Worm (Caenorhabditis elegans) whole organism, L3 larva: ENCODE data around the gene sri-48.
"Not testable (repeated sequence)": the region's sequence is repeated elsewhere in the genome, so short reads cannot be mapped to it uniquely, and the experiment has no call there.

Experiments used
- R02D3.7 ChIP-seq: fragments of 150-350 bp; optimal IDR thresholded peaks from 2 replicates; lab custom pipeline; 2014; ENCODE audit warnings: missing biosample characterization, missing genetic modification characterization
- ZK546.5 ChIP-seq: sonication (generic microtip); optimal IDR thresholded peaks from 2 replicates; lab custom pipeline; 2017; ENCODE audit warnings: missing biosample characterization, missing genetic modification characterization
- aly-2 ChIP-seq: fragments of 150-350 bp; optimal IDR thresholded peaks from 2 replicates; lab custom pipeline; 2014; ENCODE audit warnings: missing biosample characterization, missing genetic modification characterization
- ama-1 ChIP-seq: fragments of 150-350 bp; optimal IDR thresholded peaks from 2 replicates; lab custom pipeline; 2018
- ceh-16 ChIP-seq: sonication (generic microtip); optimal IDR thresholded peaks from 2 replicates; lab custom pipeline; 2017; ENCODE audit warnings: missing biosample characterization, missing genetic modification characterization
- ceh-28 ChIP-seq: fragments of 150-350 bp; optimal IDR thresholded peaks from 2 replicates; lab custom pipeline; 2014; ENCODE audit warnings: missing biosample characterization, missing genetic modification reagents, missing genetic modification characterization
- ceh-82 ChIP-seq: fragments of 150-350 bp; optimal IDR thresholded peaks from 2 replicates; lab custom pipeline; 2014; ENCODE audit warnings: missing biosample characterization, missing genetic modification characterization
- egl-5 ChIP-seq: fragments of 150-350 bp; optimal IDR thresholded peaks from 2 replicates; lab custom pipeline; 2017; ENCODE audit warnings: missing biosample characterization, missing genetic modification reagents, missing genetic modification characterization, inconsistent platforms
- elt-1 ChIP-seq: fragments of 150-350 bp; optimal IDR thresholded peaks from 2 replicates; lab custom pipeline; 2014; ENCODE audit warnings: missing biosample characterization, missing genetic modification characterization
- elt-2 ChIP-seq: sonication (generic microtip); optimal IDR thresholded peaks from 2 replicates; lab custom pipeline; 2016; ENCODE audit warnings: missing genetic modification reagents, mild to moderate bottlenecking, missing genetic modification characterization, missing compliant biosample characterization
- eor-1 ChIP-seq, 2 experiments: fragments of 150-350 bp; optimal IDR thresholded peaks; 2 replicates each; lab custom pipeline; 2014 to 2018; ENCODE audit warnings: missing biosample characterization in 2 of 2, missing genetic modification characterization in 2 of 2
- fkh-10 ChIP-seq: sonication (generic microtip); optimal IDR thresholded peaks from 2 replicates; lab custom pipeline; 2017; ENCODE audit warnings: missing biosample characterization, missing genetic modification reagents, missing genetic modification characterization
- hmg-11 ChIP-seq: sonication (generic microtip); optimal IDR thresholded peaks from 2 replicates; lab custom pipeline; 2016; ENCODE audit warnings: missing genetic modification characterization, missing compliant biosample characterization
- jun-1 ChIP-seq: fragments of 150-350 bp; optimal IDR thresholded peaks from 2 replicates; lab custom pipeline; 2014; ENCODE audit warnings: missing biosample characterization, missing genetic modification reagents, missing genetic modification characterization
- lin-15B ChIP-seq: fragments of 150-350 bp; optimal IDR thresholded peaks from 2 replicates; lab custom pipeline; 2014; ENCODE audit warnings: missing biosample characterization, missing genetic modification characterization
- mdl-1 ChIP-seq: fragments of 150-350 bp; optimal IDR thresholded peaks from 2 replicates; lab custom pipeline; 2014; ENCODE audit warnings: missing biosample characterization, missing genetic modification characterization
- mml-1 ChIP-seq: fragments of 150-350 bp; sonication (generic microtip); optimal IDR thresholded peaks from 3 replicates; lab custom pipeline; 2014; ENCODE audit warnings: missing biosample characterization, missing genetic modification characterization
- nfya-1 ChIP-seq: sonication (generic microtip); optimal IDR thresholded peaks from 2 replicates; lab custom pipeline; 2017; ENCODE audit warnings: missing genetic modification characterization, mild to moderate bottlenecking, missing compliant biosample characterization, antibody characterized with exemption, moderate library complexity; ENCODE audit not compliant: insufficient read depth
- nhr-12 ChIP-seq: fragments of 150-350 bp; optimal IDR thresholded peaks from 2 replicates; lab custom pipeline; 2014; ENCODE audit warnings: missing biosample characterization, missing genetic modification characterization
- nhr-23 ChIP-seq: fragments of 150-350 bp; optimal IDR thresholded peaks from 2 replicates; lab custom pipeline; 2014; ENCODE audit warnings: missing biosample characterization, missing genetic modification reagents, missing genetic modification characterization
- nhr-25 ChIP-seq: sonication (generic microtip); optimal IDR thresholded peaks from 2 replicates; lab custom pipeline; 2017; ENCODE audit warnings: missing biosample characterization, missing genetic modification characterization
- nhr-28 ChIP-seq: fragments of 150-350 bp; optimal IDR thresholded peaks from 2 replicates; lab custom pipeline; 2014; ENCODE audit warnings: missing biosample characterization, missing genetic modification characterization
- nhr-43 ChIP-seq: sonication (generic microtip); optimal IDR thresholded peaks from 2 replicates; lab custom pipeline; 2016; ENCODE audit warnings: mild to moderate bottlenecking, missing genetic modification characterization, missing compliant biosample characterization; ENCODE audit not compliant: poor library complexity, severe bottlenecking
- nhr-76 ChIP-seq: fragments of 150-350 bp; sonication (generic microtip); optimal IDR thresholded peaks from 5 replicates; lab custom pipeline; 2014; ENCODE audit warnings: missing biosample characterization, missing genetic modification characterization
- pqm-1 ChIP-seq: fragments of 150-350 bp; optimal IDR thresholded peaks from 2 replicates; lab custom pipeline; 2017; ENCODE audit warnings: missing biosample characterization, missing genetic modification characterization, inconsistent platforms
- sea-2 ChIP-seq: fragments of 150-350 bp; sonication (generic microtip); optimal IDR thresholded peaks from 4 replicates; lab custom pipeline; 2014; ENCODE audit warnings: missing biosample characterization, missing genetic modification reagents, missing genetic modification characterization
- skn-1 ChIP-seq: fragments of 150-350 bp; optimal IDR thresholded peaks from 2 replicates; lab custom pipeline; 2014; ENCODE audit warnings: missing biosample characterization, missing genetic modification characterization
- snpc-4 ChIP-seq: fragments of 150-350 bp; optimal IDR thresholded peaks from 2 replicates; lab custom pipeline; 2014; ENCODE audit warnings: missing biosample characterization, missing genetic modification characterization
- tbx-2 ChIP-seq: sonication (generic microtip); optimal IDR thresholded peaks from 2 replicates; lab custom pipeline; 2016; ENCODE audit warnings: mild to moderate bottlenecking, missing genetic modification characterization, missing compliant biosample characterization
- unc-39 ChIP-seq: sonication (generic microtip); optimal IDR thresholded peaks from 4 replicates; lab custom pipeline; 2017; ENCODE audit warnings: missing biosample characterization, missing genetic modification characterization
- unc-62 ChIP-seq: fragments of 150-350 bp; sonication (generic microtip); optimal IDR thresholded peaks from 4 replicates; lab custom pipeline; 2014; ENCODE audit warnings: missing biosample characterization, missing genetic modification reagents, missing genetic modification characterization
- ztf-11 ChIP-seq: fragments of 150-350 bp; optimal IDR thresholded peaks from 2 replicates; lab custom pipeline; 2014; ENCODE audit warnings: missing biosample characterization, missing genetic modification characterization

Gene sri-48

ce11 chrII:3201242-3201641, at the start of gene sri-48:
Gene sri-48 (minus strand): TSS chrII:3201342.
- TF ChIP-seq mdl-1 (tag; lab: Kevin White, UChicago); eor-1 (tag; optimal IDR thresholded peaks at IDR 0.05; lab: Kevin White, UChicago); ceh-28 (tag; lab: Kevin White, UChicago): not testable (repeated sequence)

- TF ChIP-seq nfya-1: no peak
- no peak for TF ChIP-seq snpc-4 (tag; lab: Kevin White, UChicago)
- TF ChIP-seq ceh-16: no peak
- TF ChIP-seq mml-1 (tag; lab: Kevin White, UChicago): no peak
- no peak for TF ChIP-seq unc-39 (tag; lab: Kevin White, UChicago)
- no peak for TF ChIP-seq hmg-11 (tag; lab: Kevin White, UChicago)
- TF ChIP-seq R02D3.7: no peak
- TF ChIP-seq sea-2 (GFP tag; lab: Kevin White, UChicago): no peak
- no peak for TF ChIP-seq ceh-28 (tag; lab: Kevin White, UChicago)
- TF ChIP-seq tbx-2 (tag; lab: Kevin White, UChicago): no peak
- no peak for TF ChIP-seq egl-5 (tag; lab: Kevin White, UChicago)
- no peak for TF ChIP-seq skn-1
- TF ChIP-seq pqm-1 (tag; lab: Kevin White, UChicago): no peak
- TF ChIP-seq lin-15B (tag; lab: Kevin White, UChicago): no peak
- TF ChIP-seq jun-1 (tag; lab: Kevin White, UChicago): no peak
- TF ChIP-seq ceh-82 (tag; lab: Kevin White, UChicago): no peak
- TF ChIP-seq fkh-10 (GFP tag; lab: Kevin White, UChicago): no peak
- TF ChIP-seq nhr-25 (tag; lab: Kevin White, UChicago): no peak
- no peak for TF ChIP-seq unc-62 (GFP tag; lab: Kevin White, UChicago)
- TF ChIP-seq, all 47 proteins: peak for 0
These were observed 49.1 kb upstream of the sri-48 start for ce11 chrII:3250195-3250594.

ce11 chrII:3249406-3249805, 48.3 kb upstream of the sri-48 start, which contains the start of gene clec-124:
Gene clec-124 (plus strand): TSS chrII:3249706.
- TF ChIP-seq nhr-76 (tag; lab: Kevin White, UChicago): no peak
- TF ChIP-seq nfya-1: no peak
- TF ChIP-seq pqm-1 (tag; lab: Kevin White, UChicago): no peak
- no peak for TF ChIP-seq ZK546.5
- TF ChIP-seq nhr-28 (tag; lab: Kevin White, UChicago): no peak
- no peak for TF ChIP-seq ceh-82 (tag; lab: Kevin White, UChicago)
- TF ChIP-seq aly-2 (tag; lab: Kevin White, UChicago): no peak
- no peak for TF ChIP-seq lin-15B (tag; lab: Kevin White, UChicago)

- TF ChIP-seq elt-2 (no peak), unc-62 (GFP tag; lab: Kevin White, UChicago) (no peak), ztf-11 (tag; lab: Kevin White, UChicago) (no peak), sea-2 (GFP tag; lab: Kevin White, UChicago) (no peak), jun-1 (tag; lab: Kevin White, UChicago) (no peak), elt-1 (tag; lab: Kevin White, UChicago) (no peak)
These were observed 47.0 kb upstream of the sri-48 start, which contains the start of the genes fbxc-50 and C17F4.2 for ce11 chrII:3248043-3248718. Gene fbxc-50 (minus strand): TSS chrII:3248123. Gene C17F4.2 (plus strand): TSS chrII:3248668.

- TF ChIP-seq sea-2 (GFP tag; lab: Kevin White, UChicago) (no peak), nhr-23 (tag; lab: Kevin White, UChicago) (no peak), nhr-12 (tag; lab: Kevin White, UChicago) (no peak), unc-39 (tag; lab: Kevin White, UChicago) (no peak), hmg-11 (tag; lab: Kevin White, UChicago) (no peak), mml-1 (tag; lab: Kevin White, UChicago) (no peak), nhr-43 (tag; lab: Kevin White, UChicago) (no peak), nfya-1 (no peak), ama-1 (no peak), mdl-1 (tag; lab: Kevin White, UChicago) (no peak), jun-1 (tag; lab: Kevin White, UChicago) (no peak), ztf-11 (tag; lab: Kevin White, UChicago) (no peak), snpc-4 (tag; lab: Kevin White, UChicago) (no peak), aly-2 (tag; lab: Kevin White, UChicago) (no peak)
These were observed 46.4 kb upstream of the sri-48 start for ce11 chrII:3247556-3247955.
